Worm (Caenorhabditis elegans): Measurements from ENCODE around the gene bus-5.
A peak's percentile ranks its signal among the peaks of the same experiment; 100 is the strongest.

The bus-5 gene

ce11 chrX:2130141-2130540, 17.2 kb upstream of the bus-5 start, which contains the start of gene F53B1.8:
Gene F53B1.8, minus strand, starts transcription at chrX:2130241.
- TF ChIP-seq R02D3.7 (tag; optimal IDR thresholded peaks at IDR 0.05) (no peak), dmd-4 (tag; optimal IDR thresholded peaks at IDR 0.05) (no peak), lin-39 (tag; optimal IDR thresholded peaks at IDR 0.05) (no peak), ztf-1 (GFP tag; conservative IDR thresholded peaks at IDR 0.05) (no peak), unc-55 (GFP tag; optimal IDR thresholded peaks at IDR 0.05) (no peak), ceh-16 (tag; optimal IDR thresholded peaks at IDR 0.05) (no peak), mbf-1 (tag; optimal IDR thresholded peaks at IDR 0.05) (no peak), zag-1 (tag; optimal IDR thresholded peaks at IDR 0.05) (no peak), gmeb-1 (tag; optimal IDR thresholded peaks at IDR 0.05) (no peak), blmp-1 (tag; optimal IDR thresholded peaks at IDR 0.05; ENCODE audit: insufficient read depth) (no peak), nhr-12 (tag; optimal IDR thresholded peaks at IDR 0.05) (no peak), unc-62 (GFP tag; optimal IDR thresholded peaks at IDR 0.05) (no peak)

DNA sequence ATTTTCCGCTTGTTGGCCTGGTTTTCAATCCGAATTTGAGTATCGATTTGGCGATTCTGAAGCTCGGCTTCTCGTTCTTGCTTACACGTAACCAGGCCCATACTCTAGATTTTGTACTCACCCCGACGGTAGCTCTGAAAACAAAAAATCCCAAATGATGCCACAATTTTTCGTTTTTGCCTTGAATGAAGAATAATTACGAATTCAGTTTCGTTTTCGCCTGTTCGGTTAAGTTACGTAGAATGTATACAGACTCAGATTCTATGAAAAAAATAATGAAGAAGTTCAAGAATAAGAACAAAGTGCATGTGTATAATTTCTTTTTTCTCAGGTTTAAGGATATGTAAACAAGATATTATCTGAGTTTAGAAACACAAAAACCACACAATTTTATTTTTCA, 8.1 kb upstream of the bus-5 start, which contains the start of gene gpa-5:
Gene gpa-5, minus strand, starts transcription at position 101 of the 400 bp plus-strand sequence.
- TF ChIP-seq unc-55 (GFP tag; optimal IDR thresholded peaks at IDR 0.05) (no peak), egl-27 (tag; optimal IDR thresholded peaks at IDR 0.05) (no peak), unc-39 (tag; optimal IDR thresholded peaks at IDR 0.05) (no peak), Y55F3AM.14 (GFP tag; optimal IDR thresholded peaks at IDR 0.05) (no peak), peb-1 (tag; optimal IDR thresholded peaks at IDR 0.05) (no peak), nhr-10 (tag; optimal IDR thresholded peaks at IDR 0.05) (no peak), lin-13 (GFP tag; optimal IDR thresholded peaks at IDR 0.05) (no peak), unc-62 (GFP tag; optimal IDR thresholded peaks at IDR 0.05) (no peak), mdl-1 (tag; optimal IDR thresholded peaks at IDR 0.05) (no peak), ztf-1 (GFP tag; conservative IDR thresholded peaks at IDR 0.05) (no peak), nhr-21 (tag; optimal IDR thresholded peaks at IDR 0.05) (no peak), ceh-16 (tag; optimal IDR thresholded peaks at IDR 0.05) (no peak), gmeb-1 (tag; optimal IDR thresholded peaks at IDR 0.05) (no peak), elt-3 (tag; optimal IDR thresholded peaks at IDR 0.05) (no peak), nhr-23 (tag; optimal IDR thresholded peaks at IDR 0.05) (no peak), zag-1 (tag; optimal IDR thresholded peaks at IDR 0.05) (no peak)

DNA sequence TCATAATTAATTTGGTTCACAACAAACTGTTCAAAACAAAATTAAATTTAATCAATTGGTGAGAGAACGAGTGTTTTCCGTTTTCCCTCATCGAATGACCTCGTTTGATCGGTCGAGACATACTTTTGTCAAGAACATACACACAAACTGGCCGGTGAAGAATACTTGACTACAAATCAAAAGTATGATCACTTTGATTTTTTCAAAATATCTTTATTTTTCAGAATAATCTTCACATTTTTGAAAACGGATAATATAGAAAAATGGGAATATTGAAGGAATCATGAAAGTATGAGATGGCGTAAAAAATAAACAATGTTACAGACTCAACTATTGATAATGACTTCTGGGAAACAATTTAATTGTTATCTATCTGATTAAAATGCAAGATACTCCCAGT, 5.3 kb upstream of the bus-5 start, which contains the start of gene swip-10:
Gene swip-10, minus strand, starts transcription at position 101 of the 400 bp plus-strand sequence.
- TF ChIP-seq ama-1 (optimal IDR thresholded peaks at IDR 0.05): no peak
- TF ChIP-seq lin-13 (GFP tag; optimal IDR thresholded peaks at IDR 0.05): no peak
- no peak for TF ChIP-seq lin-39 (tag; optimal IDR thresholded peaks at IDR 0.05)
- TF ChIP-seq sma-3 (GFP tag; optimal IDR thresholded peaks at IDR 0.05): no peak
- no peak for TF ChIP-seq ztf-1 (GFP tag; conservative IDR thresholded peaks at IDR 0.05)
- no peak for TF ChIP-seq nhr-77 (tag; optimal IDR thresholded peaks at IDR 0.05)
- TF ChIP-seq unc-39 (tag; optimal IDR thresholded peaks at IDR 0.05): no peak
- no peak for TF ChIP-seq elt-3 (tag; optimal IDR thresholded peaks at IDR 0.05)
- no peak for TF ChIP-seq nhr-6 (tag; optimal IDR thresholded peaks at IDR 0.05)
- no peak for TF ChIP-seq mab-5 (tag; optimal IDR thresholded peaks at IDR 0.05)
- no peak for TF ChIP-seq peb-1 (tag; optimal IDR thresholded peaks at IDR 0.05)
- no peak for TF ChIP-seq unc-55 (GFP tag; optimal IDR thresholded peaks at IDR 0.05)
- no peak for TF ChIP-seq nhr-23 (tag; optimal IDR thresholded peaks at IDR 0.05)
- no peak for TF ChIP-seq sem-4 (tag; optimal IDR thresholded peaks at IDR 0.05)
- no peak for TF ChIP-seq nhr-11 (tag; optimal IDR thresholded peaks at IDR 0.05)
- no peak for TF ChIP-seq nhr-12 (tag; optimal IDR thresholded peaks at IDR 0.05)
- TF ChIP-seq nhr-237 (tag; optimal IDR thresholded peaks at IDR 0.05): no peak
- TF ChIP-seq ceh-16 (tag; optimal IDR thresholded peaks at IDR 0.05): no peak
- TF ChIP-seq mbf-1 (tag; optimal IDR thresholded peaks at IDR 0.05): no peak

DNA sequence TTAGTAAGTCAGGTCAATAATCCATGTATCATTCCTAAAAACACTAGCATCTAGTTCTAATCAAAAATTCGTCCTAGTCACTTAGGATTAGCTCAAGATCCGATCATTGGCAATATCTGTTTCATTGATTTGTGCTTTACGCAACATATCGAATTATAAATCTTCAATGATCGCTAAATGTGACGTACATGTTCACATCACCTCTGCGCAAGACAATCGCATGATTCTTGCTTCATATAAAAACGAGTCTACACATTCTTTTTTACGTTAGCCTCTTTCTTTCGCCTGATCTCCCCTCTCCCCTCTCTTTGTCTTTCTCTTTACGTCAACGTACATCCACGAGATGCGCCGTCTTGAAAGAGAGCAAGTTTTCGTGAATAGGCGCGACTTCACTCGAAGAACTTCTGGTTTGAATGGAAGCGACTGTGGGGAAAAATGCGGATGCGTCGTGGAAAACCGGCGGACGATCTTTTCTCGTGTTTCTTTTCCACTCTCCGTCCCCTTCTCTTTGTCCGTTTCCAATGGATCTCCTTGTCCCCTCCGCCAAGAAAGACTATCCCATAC, 3.5 kb upstream of the bus-5 start:
- TF ChIP-seq nhr-77 (tag; optimal IDR thresholded peaks at IDR 0.05) (no peak), sem-4 (tag; optimal IDR thresholded peaks at IDR 0.05) (peak; percentile 23), mdl-1 (tag; optimal IDR thresholded peaks at IDR 0.05) (peak in 1 of 2 experiments; percentile 12), nhr-25 (tag; optimal IDR thresholded peaks at IDR 0.05) (peak; percentile 31), lin-13 (GFP tag; optimal IDR thresholded peaks at IDR 0.05) (no peak), nhr-21 (tag; optimal IDR thresholded peaks at IDR 0.05) (peak; percentile 64)

DNA sequence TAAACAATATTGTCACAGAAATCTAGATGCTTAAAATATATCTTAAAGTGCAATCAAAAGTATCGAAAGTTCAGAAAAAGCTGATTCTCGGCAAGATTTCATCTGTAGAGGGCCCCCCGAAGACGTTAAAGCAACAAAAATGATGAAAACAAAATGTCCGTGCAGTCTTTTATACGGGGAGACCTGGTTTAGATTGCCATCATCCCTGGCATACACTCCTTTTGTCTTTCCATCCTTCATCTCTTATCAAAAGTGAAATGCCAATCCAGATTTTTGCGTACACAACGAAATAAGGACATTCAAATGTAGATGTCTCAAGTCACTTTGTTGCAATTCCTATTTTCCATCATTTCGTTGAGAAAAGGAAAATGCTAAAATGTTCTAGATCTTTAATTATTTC, 1.3 kb upstream of the bus-5 start:
- no peak for TF ChIP-seq ceh-16 (tag; optimal IDR thresholded peaks at IDR 0.05)
- TF ChIP-seq fos-1 (tag; optimal IDR thresholded peaks at IDR 0.05): no peak
- no peak for TF ChIP-seq snpc-4 (tag; optimal IDR thresholded peaks at IDR 0.05)
- no peak for TF ChIP-seq aly-2 (tag; optimal IDR thresholded peaks at IDR 0.05)
- TF ChIP-seq sma-9 (GFP tag; optimal IDR thresholded peaks at IDR 0.05): no peak
- TF ChIP-seq sma-9 (tag; optimal IDR thresholded peaks at IDR 0.05): no peak
- TF ChIP-seq lsy-2 (tag; optimal IDR thresholded peaks at IDR 0.05): no peak
- TF ChIP-seq F13H6.1 (tag; optimal IDR thresholded peaks at IDR 0.05): no peak
- no peak for TF ChIP-seq ceh-82 (tag; optimal IDR thresholded peaks at IDR 0.05)
- TF ChIP-seq sem-4 (tag; optimal IDR thresholded peaks at IDR 0.05): no peak
- TF ChIP-seq nhr-21 (tag; optimal IDR thresholded peaks at IDR 0.05): no peak
- TF ChIP-seq mdl-1 (tag; optimal IDR thresholded peaks at IDR 0.05): no peak
- no peak for TF ChIP-seq lin-13 (GFP tag; optimal IDR thresholded peaks at IDR 0.05)
- no peak for TF ChIP-seq lin-11 (tag; optimal IDR thresholded peaks at IDR 0.05)
- TF ChIP-seq gmeb-1 (tag; optimal IDR thresholded peaks at IDR 0.05): no peak
- no peak for TF ChIP-seq blmp-1 (tag; optimal IDR thresholded peaks at IDR 0.05; ENCODE audit: insufficient read depth)
